Fruit fly (Drosophila melanogaster) whole organism, prepupa: ENCODE measurements around the gene PIG-T.
A peak's percentile ranks its signal among the peaks of the same experiment; 100 is the strongest.

ENCODE experiments used
- Blimp-1 ChIP-seq: fragments of 200-800 bp; sonication (Bioruptor generic); optimal IDR thresholded peaks from 3 replicates; lab custom pipeline; 2017; ENCODE audit warnings: missing biosample characterization, missing genetic modification characterization, mild to moderate bottlenecking, moderate library complexity, missing genetic modification reagents
- CG10669 ChIP-seq: fragments of 200-800 bp; sonication (Bioruptor generic); optimal IDR thresholded peaks from 3 replicates; lab custom pipeline; 2018; ENCODE audit warnings: missing biosample characterization, mild to moderate bottlenecking, missing genetic modification characterization, moderate library complexity
- CG11294 ChIP-seq: fragments of 200-800 bp; sonication (Bioruptor generic); IDR thresholded peaks from 2 replicates; pipeline ENCODE4 v1.3.6; 2022; ENCODE audit warnings: missing biosample characterization, missing genetic modification characterization
- CG11902 ChIP-seq: fragments of 200-800 bp; sonication (Bioruptor generic); optimal IDR thresholded peaks from 3 replicates; lab custom pipeline; 2016; ENCODE audit warnings: missing biosample characterization, missing genetic modification characterization
- CG15336 ChIP-seq: fragments of 200-800 bp; sonication (Bioruptor generic); IDR thresholded peaks from 2 replicates; pipeline ENCODE4 v1.3.6; 2022; ENCODE audit warnings: missing biosample characterization, missing genetic modification characterization
- CG16779 ChIP-seq: fragments of 200-800 bp; sonication (Bioruptor generic); optimal IDR thresholded peaks from 3 replicates; lab custom pipeline; 2017; ENCODE audit warnings: missing biosample characterization, mild to moderate bottlenecking, missing genetic modification characterization
- CG3032 ChIP-seq: fragments of 200-800 bp; optimal IDR thresholded peaks from 2 replicates; lab custom pipeline; 2019; ENCODE audit warnings: missing biosample characterization, mild to moderate bottlenecking, missing genetic modification characterization, moderate library complexity
- CG31627 ChIP-seq: fragments of 200-800 bp; sonication (Bioruptor generic); optimal IDR thresholded peaks from 3 replicates; lab custom pipeline; 2016; ENCODE audit warnings: missing biosample characterization, missing genetic modification characterization
- CG32006 ChIP-seq: fragments of 200-800 bp; sonication (Bioruptor generic); optimal IDR thresholded peaks from 3 replicates; lab custom pipeline; 2017; ENCODE audit warnings: missing biosample characterization, mild to moderate bottlenecking, missing genetic modification characterization
- CG3919 ChIP-seq: fragments of 200-800 bp; sonication (Bioruptor generic); optimal IDR thresholded peaks from 3 replicates; lab custom pipeline; 2016; ENCODE audit warnings: missing biosample characterization, missing genetic modification characterization
- CG4318 ChIP-seq: fragments of 200-800 bp; sonication (Bioruptor generic); optimal IDR thresholded peaks from 3 replicates; lab custom pipeline; 2017; ENCODE audit warnings: missing biosample characterization, mild to moderate bottlenecking, missing genetic modification characterization
- CG6163 ChIP-seq: fragments of 200-800 bp; sonication (Bioruptor generic); IDR thresholded peaks from 3 replicates; pipeline ENCODE4 v1.3.6; 2022; ENCODE audit warnings: missing biosample characterization, missing genetic modification characterization
- CG6854 ChIP-seq: fragments of 200-800 bp; sonication (Bioruptor generic); optimal IDR thresholded peaks from 2 replicates; lab custom pipeline; 2017; ENCODE audit warnings: missing biosample characterization, mild to moderate bottlenecking, missing genetic modification characterization
- CG8119 ChIP-seq: fragments of 200-800 bp; sonication (Bioruptor generic); IDR thresholded peaks from 3 replicates; pipeline ENCODE4 v1.3.6; 2022; ENCODE audit warnings: missing biosample characterization, missing genetic modification characterization
- CG8319 ChIP-seq: fragments of 200-800 bp; sonication (Bioruptor generic); optimal IDR thresholded peaks from 3 replicates; lab custom pipeline; 2016; ENCODE audit warnings: missing biosample characterization, missing genetic modification characterization
- CG8632 ChIP-seq: fragments of 200-800 bp; sonication (Bioruptor generic); optimal IDR thresholded peaks from 3 replicates; lab custom pipeline; 2016; ENCODE audit warnings: missing biosample characterization, missing genetic modification characterization
- Eip75B ChIP-seq: fragments of 200-800 bp; sonication (Bioruptor generic); optimal IDR thresholded peaks from 3 replicates; lab custom pipeline; 2016; ENCODE audit warnings: missing biosample characterization, missing genetic modification characterization
- Eip78C ChIP-seq: fragments of 200-800 bp; sonication (Bioruptor generic); peaks from one replicate; lab custom pipeline; 2016; ENCODE audit warnings: missing biosample characterization, missing genetic modification characterization
- Ets21C ChIP-seq: fragments of 200-800 bp; sonication (Bioruptor generic); optimal IDR thresholded peaks from 3 replicates; lab custom pipeline; 2016; ENCODE audit warnings: missing biosample characterization, missing genetic modification characterization
- Ets96B ChIP-seq: fragments of 200-800 bp; optimal IDR thresholded peaks from 2 replicates; lab custom pipeline; 2019; ENCODE audit warnings: missing biosample characterization, mild to moderate bottlenecking, missing genetic modification characterization, moderate library complexity
- Gug ChIP-seq: fragments of 200-800 bp; sonication (Bioruptor generic); IDR thresholded peaks from 2 replicates; pipeline ENCODE4 v1.3.6; 2022; ENCODE audit warnings: missing biosample characterization, missing genetic modification characterization
- Hr38 ChIP-seq: sonication (Bioruptor generic); optimal IDR thresholded peaks from 2 replicates; lab custom pipeline; 2016; ENCODE audit warnings: missing biosample characterization, missing genetic modification characterization
- Hr39 ChIP-seq: fragments of 200-800 bp; sonication (Bioruptor generic); optimal IDR thresholded peaks from 2 replicates; lab custom pipeline; 2016; ENCODE audit warnings: missing biosample characterization, missing genetic modification characterization
- Hr4 ChIP-seq: fragments of 200-800 bp; sonication (Bioruptor generic); optimal IDR thresholded peaks from 3 replicates; lab custom pipeline; 2016; ENCODE audit warnings: missing biosample characterization, missing genetic modification characterization
- Met ChIP-seq: fragments of 200-800 bp; sonication (Bioruptor generic); optimal IDR thresholded peaks from 3 replicates; lab custom pipeline; 2016; ENCODE audit warnings: missing biosample characterization, missing genetic modification characterization
- Smox ChIP-seq: fragments of 200-800 bp; sonication (Bioruptor generic); optimal IDR thresholded peaks from 3 replicates; lab custom pipeline; 2016; ENCODE audit warnings: missing biosample characterization, missing genetic modification characterization
- Sox102F ChIP-seq: fragments of 200-800 bp; sonication (Bioruptor generic); optimal IDR thresholded peaks from 2 replicates; lab custom pipeline; 2016; ENCODE audit warnings: missing biosample characterization, mild to moderate bottlenecking, missing genetic modification characterization
- Sox14 ChIP-seq: fragments of 200-800 bp; sonication (Bioruptor generic); optimal IDR thresholded peaks from 3 replicates; lab custom pipeline; 2016; ENCODE audit warnings: missing biosample characterization, missing genetic modification characterization
- dsx ChIP-seq: fragments of 200-800 bp; optimal IDR thresholded peaks from 3 replicates; lab custom pipeline; 2019; ENCODE audit warnings: missing biosample characterization, mild to moderate bottlenecking, missing genetic modification characterization, moderate library complexity; ENCODE audit not compliant: poor library complexity, severe bottlenecking
- eg ChIP-seq: fragments of 200-800 bp; sonication (Bioruptor generic); IDR thresholded peaks from 3 replicates; pipeline ENCODE4 v1.3.6; 2022; ENCODE audit warnings: missing biosample characterization, missing genetic modification characterization
- esn ChIP-seq: fragments of 200-800 bp; sonication (Bioruptor generic); optimal IDR thresholded peaks from 2 replicates; lab custom pipeline; 2016; ENCODE audit warnings: missing biosample characterization, mild to moderate bottlenecking, missing genetic modification characterization, moderate library complexity
- fd59A ChIP-seq: fragments of 200-800 bp; sonication (Bioruptor generic); optimal IDR thresholded peaks from 2 replicates; lab custom pipeline; 2017; ENCODE audit warnings: missing biosample characterization, mild to moderate bottlenecking, missing genetic modification characterization, missing genetic modification reagents
- fkh ChIP-seq: fragments of 200-800 bp; sonication (Bioruptor generic); optimal IDR thresholded peaks from 3 replicates; lab custom pipeline; 2017; ENCODE audit warnings: missing biosample characterization, mild to moderate bottlenecking, missing genetic modification characterization, moderate library complexity
- lz ChIP-seq: fragments of 200-800 bp; sonication (Bioruptor generic); optimal IDR thresholded peaks from 3 replicates; lab custom pipeline; 2016; ENCODE audit warnings: missing biosample characterization, missing genetic modification characterization
- net ChIP-seq: fragments of 200-800 bp; sonication (Bioruptor generic); optimal IDR thresholded peaks from 3 replicates; lab custom pipeline; 2016; ENCODE audit warnings: missing biosample characterization, missing genetic modification characterization
- pdm3 ChIP-seq: fragments of 200-800 bp; sonication (Bioruptor generic); optimal IDR thresholded peaks from 3 replicates; lab custom pipeline; 2016; ENCODE audit warnings: missing biosample characterization, missing genetic modification characterization
- spab ChIP-seq: fragments of 200-800 bp; sonication (Bioruptor generic); optimal IDR thresholded peaks from 2 replicates; lab custom pipeline; 2017; ENCODE audit warnings: missing biosample characterization, mild to moderate bottlenecking, missing genetic modification characterization, missing genetic modification reagents
- ss ChIP-seq, 2 experiments: fragments of 200-800 bp; sonication (Bioruptor generic); optimal IDR thresholded peaks; 2 replicates in 1 of 2; 3 replicates in 1 of 2; lab custom pipeline; 2017 to 2018; ENCODE audit warnings: mild to moderate bottlenecking in 2 of 2, missing biosample characterization in 2 of 2, missing genetic modification characterization in 2 of 2, moderate library complexity in 1 of 2
- vri ChIP-seq: fragments of 200-800 bp; sonication (Bioruptor generic); optimal IDR thresholded peaks from 3 replicates; lab custom pipeline; 2016; ENCODE audit warnings: missing biosample characterization, mild to moderate bottlenecking, missing genetic modification characterization

Gene PIG-T

DNA sequence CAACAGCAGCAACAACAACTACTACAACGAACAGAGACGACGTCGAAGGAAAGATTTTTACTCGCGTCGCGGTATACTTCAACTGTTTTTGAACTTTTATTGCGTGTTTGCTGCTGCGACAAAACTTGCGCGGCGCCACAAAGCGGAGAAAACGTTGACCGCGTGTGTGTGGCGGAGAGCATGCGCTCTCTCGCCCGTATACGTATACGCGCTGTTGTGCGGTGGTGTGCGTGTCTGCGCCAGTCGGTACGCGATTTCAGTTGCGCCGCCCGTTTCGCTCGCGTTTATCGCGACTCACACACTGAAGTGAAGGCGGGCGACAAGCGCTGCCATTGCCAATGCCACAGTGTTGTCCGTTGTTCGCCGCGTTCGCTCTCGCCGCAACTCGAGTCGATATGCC lies 2.7 kb upstream of the PIG-T start (continued):
- peak; percentile 39 for TF ChIP-seq CG8632 (GFP tag; lab: Kevin White, UChicago)
- TF ChIP-seq CG16779 (tag; lab: Kevin White, UChicago): peak; percentile 84
- peak; percentile 42 for TF ChIP-seq fkh (GFP tag; lab: Kevin White, UChicago)
- TF ChIP-seq Met: no peak
- no peak for TF ChIP-seq CG4318 (GFP tag; lab: Kevin White, UChicago)
- peak; percentile 14 for TF ChIP-seq Eip75B
- TF ChIP-seq CG11294 (GFP tag; lab: Robert Waterston, UW): peak; percentile 85; the same call in 1 of the 2 replicates
- TF ChIP-seq CG31627 (GFP tag; lab: Kevin White, UChicago): no peak
- peak; percentile 93 for TF ChIP-seq CG6854
- peak; percentile 24 for TF ChIP-seq Blimp-1 (GFP tag; lab: Kevin White, UChicago)
- no peak for TF ChIP-seq CG11902 (GFP tag; lab: Kevin White, UChicago)
- TF ChIP-seq Sox14 (GFP tag; lab: Kevin White, UChicago): no peak
- TF ChIP-seq CG3032: peak; percentile 14
- peak; percentile 96 for TF ChIP-seq CG15336 (GFP tag; lab: Robert Waterston, UW)
- peak; percentile 4 for TF ChIP-seq CG10669 (GFP tag; lab: Kevin White, UChicago)
- peak; percentile 93 for TF ChIP-seq CG8119 (GFP tag; lab: Robert Waterston, UW)
- TF ChIP-seq net (GFP tag; lab: Kevin White, UChicago): peak; percentile 56
- TF ChIP-seq Smox: peak; percentile 15
- TF ChIP-seq CG6163 (GFP tag; lab: Robert Waterston, UW): peak; percentile 96
- no peak for TF ChIP-seq Hr38 (GFP tag; lab: Kevin White, UChicago)
- no peak for TF ChIP-seq Hr4 (GFP tag; lab: Kevin White, UChicago)
- peak; percentile 88 to 92 for TF ChIP-seq ss (GFP tag; optimal IDR thresholded peaks at IDR 0.05; lab: Kevin White, UChicago)

dm6 chrX:8408971-8409455 lies 1.9 kb upstream of the PIG-T start, which contains the start of gene Trf2:
Gene Trf2 (plus strand): TSS chrX:8409272.
- TF ChIP-seq esn (GFP tag; lab: Kevin White, UChicago) (peak; percentile 27), CG4318 (GFP tag; lab: Kevin White, UChicago) (no peak), CG11902 (GFP tag; lab: Kevin White, UChicago) (no peak), CG3919 (GFP tag; lab: Kevin White, UChicago) (peak; percentile 30), Hr39 (GFP tag; lab: Kevin White, UChicago) (no peak), Sox14 (GFP tag; lab: Kevin White, UChicago) (peak; percentile 17), Eip75B (no peak), eg (GFP tag; lab: Robert Waterston, UW) (0 out of 3 replicates have a peak, but pooled peaks have one; percentile 14), Gug (GFP tag; lab: Robert Waterston, UW) (no peak), Eip78C (GFP tag; lab: Kevin White, UChicago) (peak; percentile 49)
- TF ChIP-seq, all 60 proteins: peak for 5

- 0 out of 2 replicates have a peak, but pooled peaks have one; percentile 5 for TF ChIP-seq CG11294 (GFP tag; lab: Robert Waterston, UW)
- TF ChIP-seq dsx (GFP tag; lab: Kevin White, UChicago): no peak
- TF ChIP-seq Eip78C (GFP tag; lab: Kevin White, UChicago): peak; percentile 20
- TF ChIP-seq ss (GFP tag; optimal IDR thresholded peaks at IDR 0.05; lab: Kevin White, UChicago): peak in 1 of 2 experiments; percentile 6
- TF ChIP-seq Hr39 (GFP tag; lab: Kevin White, UChicago): no peak
- peak; percentile 43 for TF ChIP-seq CG3919 (GFP tag; lab: Kevin White, UChicago)
- no peak for TF ChIP-seq fd59A (GFP tag; lab: Kevin White, UChicago)
- TF ChIP-seq, all 60 proteins: peak for 4
Measured at dm6 chrX:8399019-8399623, 7.9 kb downstream of the PIG-T start.

DNA sequence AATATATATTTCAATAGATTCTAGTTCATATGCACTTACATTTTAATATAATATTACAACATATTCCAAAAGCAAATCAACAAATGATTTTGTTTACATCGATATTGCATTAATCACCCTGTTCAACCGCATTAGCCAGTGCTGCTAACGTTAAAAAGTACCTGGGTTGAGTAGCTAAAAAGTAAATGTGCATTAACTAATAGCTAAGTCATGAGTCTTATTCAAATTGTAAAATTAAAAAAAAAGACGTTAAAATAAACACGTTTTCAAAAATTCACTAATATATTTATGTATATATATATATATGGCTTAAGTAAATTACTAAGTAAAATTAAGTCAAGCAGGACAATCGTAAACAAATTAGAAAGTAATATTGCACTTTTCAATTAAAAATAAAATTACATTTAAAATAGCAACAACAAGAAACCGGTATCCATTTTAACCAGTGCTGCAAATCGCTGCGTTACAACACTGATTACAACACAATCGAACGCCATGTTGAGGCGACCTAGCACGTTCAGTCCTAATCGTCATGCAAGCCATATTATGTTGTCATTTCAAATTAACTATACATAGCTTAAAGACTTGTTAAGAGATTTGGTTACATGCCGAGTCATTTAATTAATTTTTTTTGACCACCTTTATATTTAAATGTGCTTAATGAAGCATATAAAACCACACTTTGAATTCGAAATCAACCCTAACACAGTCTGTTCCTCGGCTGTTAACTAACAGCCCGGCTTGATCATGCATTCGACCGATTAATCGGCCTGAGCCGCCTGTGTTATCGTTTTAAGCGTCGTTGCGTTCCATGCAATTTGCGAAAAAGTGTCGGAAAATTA lies 8.7 kb downstream of the PIG-T start, which contains the start of gene CG10555:
Gene CG10555 (plus strand): TSS at position 764 of the 842 bp plus-strand sequence.
- TF ChIP-seq CG8119 (GFP tag; lab: Robert Waterston, UW) (peak; percentile 67), spab (no peak), fkh (GFP tag; lab: Kevin White, UChicago) (no peak), Ets96B (tag; lab: Kevin White, UChicago) (peak; percentile 54), Hr4 (GFP tag; lab: Kevin White, UChicago) (peak; percentile 72), Eip78C (GFP tag; lab: Kevin White, UChicago) (peak; percentile 73), fd59A (GFP tag; lab: Kevin White, UChicago) (peak; percentile 73), Hr39 (GFP tag; lab: Kevin White, UChicago) (peak; percentile 90), CG3032 (peak; percentile 74), CG32006 (GFP tag; lab: Kevin White, UChicago) (peak; percentile 79), pdm3 (GFP tag; lab: Kevin White, UChicago) (peak; percentile 86), Sox102F (GFP tag; lab: Kevin White, UChicago) (peak; percentile 79), Met (peak; percentile 76), lz (GFP tag; lab: Kevin White, UChicago) (peak; percentile 89), net (GFP tag; lab: Kevin White, UChicago) (peak; percentile 49), CG8319 (GFP tag; lab: Kevin White, UChicago) (peak; percentile 52), Ets21C (GFP tag; lab: Kevin White, UChicago) (peak; percentile 89), vri (no peak), CG11902 (GFP tag; lab: Kevin White, UChicago) (peak; percentile 75), Smox (peak; percentile 78), CG16779 (tag; lab: Kevin White, UChicago) (no peak)
